Worm (Caenorhabditis elegans) whole organism, midembryonic: Measurements from ENCODE around the gene metl-9.

Experiments used
- T22C8.4 ChIP-seq: fragments of 200-800 bp; sonication (Bioruptor generic); IDR thresholded peaks from 2 replicates; pipeline ENCODE4 v1.3.6; 2022; ENCODE audit warnings: missing genetic modification characterization, missing compliant biosample characterization
- cog-1 ChIP-seq: sonication (generic microtip); optimal IDR thresholded peaks from 2 replicates; lab custom pipeline; 2016; ENCODE audit warnings: missing genetic modification characterization, missing compliant biosample characterization
- flt-1 ChIP-seq: fragments of 200-800 bp; sonication (Bioruptor generic); IDR thresholded peaks from 2 replicates; pipeline ENCODE4 v1.3.6; 2022; ENCODE audit warnings: missing genetic modification characterization, missing compliant biosample characterization
- klf-2 ChIP-seq: fragments of 200-800 bp; sonication (Bioruptor generic); conservative IDR thresholded peaks from 2 replicates; pipeline ENCODE4 v1.3.6; 2022; ENCODE audit warnings: missing genetic modification reagents, missing genetic modification characterization, missing compliant biosample characterization
- med-1 ChIP-seq: sonication (generic microtip); optimal IDR thresholded peaks from 2 replicates; lab custom pipeline; 2017; ENCODE audit warnings: missing genetic modification characterization, mild to moderate bottlenecking, missing compliant biosample characterization, antibody characterized with exemption, missing genetic modification reagents; ENCODE audit not compliant: insufficient read depth
- ref-1 ChIP-seq: fragments of 200-800 bp; sonication (Bioruptor generic); conservative IDR thresholded peaks from 2 replicates; pipeline ENCODE4 v1.3.6; 2022; ENCODE audit warnings: missing genetic modification reagents, missing genetic modification characterization, missing compliant biosample characterization
- tab-1 ChIP-seq: fragments of 200-800 bp; sonication (Bioruptor generic); IDR thresholded peaks from 2 replicates; pipeline ENCODE4 v1.3.6; 2022; ENCODE audit warnings: missing genetic modification characterization, missing compliant biosample characterization
- ztf-23 ChIP-seq: fragments of 200-800 bp; sonication (Bioruptor generic); IDR thresholded peaks from 2 replicates; pipeline ENCODE4 v1.3.6; 2022; ENCODE audit warnings: missing genetic modification reagents, missing genetic modification characterization, missing compliant biosample characterization
- ztf-29 ChIP-seq: fragments of 200-800 bp; sonication (Bioruptor generic); IDR thresholded peaks from 2 replicates; pipeline ENCODE4 v1.3.6; 2022; ENCODE audit warnings: missing genetic modification reagents, missing genetic modification characterization, missing compliant biosample characterization

Gene metl-9

DNA sequence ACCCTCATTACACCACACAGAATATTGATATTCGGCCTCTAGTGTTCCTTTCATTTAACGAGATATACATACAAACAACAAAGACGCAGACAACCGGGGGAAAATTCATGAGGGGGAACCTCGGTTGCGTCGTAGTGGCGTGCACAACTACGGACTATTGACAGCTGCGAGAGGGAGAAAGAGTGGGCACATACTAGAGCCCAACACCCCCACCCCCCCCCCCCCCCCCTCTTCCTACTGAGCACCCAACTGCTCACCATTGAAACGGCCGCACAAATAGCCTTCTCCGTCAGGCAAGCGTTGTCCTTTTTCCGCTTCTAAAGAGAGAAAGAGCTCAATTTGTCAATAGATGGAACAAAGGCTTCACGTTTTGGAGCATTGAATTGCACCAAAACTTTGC lies 38.8 kb downstream of the metl-9 start:
- no peak for TF ChIP-seq T22C8.4 (GFP tag; lab: Robert Waterston, UW)
- TF ChIP-seq cog-1 (tag; lab: Kevin White, UChicago), result peak; percentile 77

ce11 chrX:5137716-5138470 lies 41.1 kb downstream of the metl-9 start:
- TF ChIP-seq klf-2 (GFP tag; lab: Robert Waterston, UW), result no peak

- TF ChIP-seq tab-1 (GFP tag; lab: Robert Waterston, UW) (no peak), ref-1 (GFP tag; lab: Robert Waterston, UW) (no peak), klf-2 (GFP tag; lab: Robert Waterston, UW) (no peak), T22C8.4 (GFP tag; lab: Robert Waterston, UW) (no peak), med-1 (GFP tag; lab: Kevin White, UChicago) (no peak), cog-1 (tag; lab: Kevin White, UChicago) (no peak), ztf-29 (GFP tag; lab: Robert Waterston, UW) (no peak), flt-1 (GFP tag; lab: Robert Waterston, UW) (no peak), ztf-23 (GFP tag; lab: Robert Waterston, UW) (no peak)
Observed at ce11 chrX:5135548-5135947, 43.4 kb downstream of the metl-9 start.

- TF ChIP-seq ztf-29 (GFP tag; lab: Robert Waterston, UW) (no peak), med-1 (GFP tag; lab: Kevin White, UChicago) (no peak), klf-2 (GFP tag; lab: Robert Waterston, UW) (no peak), cog-1 (tag; lab: Kevin White, UChicago) (no peak), ztf-23 (GFP tag; lab: Robert Waterston, UW) (no peak), tab-1 (GFP tag; lab: Robert Waterston, UW) (no peak), T22C8.4 (GFP tag; lab: Robert Waterston, UW) (no peak)
Observed at ce11 chrX:5133980-5134379, 45.0 kb downstream of the metl-9 start, which contains the start of gene tbc-7. Gene tbc-7 (plus strand): TSS chrX:5134280.

- TF ChIP-seq klf-2 (GFP tag; lab: Robert Waterston, UW), result no peak
- TF ChIP-seq flt-1 (GFP tag; lab: Robert Waterston, UW), result no peak
Observed at ce11 chrX:5131760-5132159, 47.2 kb downstream of the metl-9 start.

- no peak for TF ChIP-seq tab-1 (GFP tag; lab: Robert Waterston, UW)
- no peak for TF ChIP-seq med-1 (GFP tag; lab: Kevin White, UChicago)
- no peak for TF ChIP-seq flt-1 (GFP tag; lab: Robert Waterston, UW)
- TF ChIP-seq ztf-29 (GFP tag; lab: Robert Waterston, UW), result no peak
- no peak for TF ChIP-seq T22C8.4 (GFP tag; lab: Robert Waterston, UW)
- no peak for TF ChIP-seq cog-1 (tag; lab: Kevin White, UChicago)
- no peak for TF ChIP-seq ref-1 (GFP tag; lab: Robert Waterston, UW)
- no peak for TF ChIP-seq ztf-23 (GFP tag; lab: Robert Waterston, UW)
- TF ChIP-seq klf-2 (GFP tag; lab: Robert Waterston, UW), result no peak
Observed at ce11 chrX:5129447-5129846, 49.5 kb downstream of the metl-9 start.
